Fruit fly (Drosophila melanogaster): Measurements from ENCODE around the gene CG5149.
A peak's percentile ranks its signal among the peaks of the same experiment; 100 is the strongest.

CG5149 gene

dm6 chr2L:7433957-7434736 lies 46.1 kb upstream of the CG5149 start (continued):
- TF ChIP-seq crp (GFP tag; optimal IDR thresholded peaks at IDR 0.05), result peak in 1 of 2 experiments; percentile 2
- peak; percentile 82 for TF ChIP-seq CG9727 (GFP tag; optimal IDR thresholded peaks at IDR 0.05)
- no peak for TF ChIP-seq TFAM (GFP tag; optimal IDR thresholded peaks at IDR 0.05)
- no peak for TF ChIP-seq CkIIα-i1 (GFP tag; IDR thresholded peaks at IDR 0.05)
- TF ChIP-seq CG11247 (GFP tag; IDR thresholded peaks at IDR 0.05), result peak; percentile 83
- TF ChIP-seq CG12071 (GFP tag; optimal IDR thresholded peaks at IDR 0.05), result peak; percentile 0
- TF ChIP-seq Trl (optimal IDR thresholded peaks at IDR 0.05), result no peak
- no peak for TF ChIP-seq Trl (GFP tag; optimal IDR thresholded peaks at IDR 0.05)
- TF ChIP-seq CG11093 (GFP tag; IDR thresholded peaks at IDR 0.05), result 0 out of 3 replicates have a peak, but pooled peaks have one; percentile 46
- no peak for TF ChIP-seq MESR4 (GFP tag; optimal IDR thresholded peaks at IDR 0.05)
- TF ChIP-seq CG16813 (GFP tag; IDR thresholded peaks at IDR 0.05; ENCODE audit: partially characterized antibody), result no peak
- peak; percentile 85 for TF ChIP-seq H2.0 (GFP tag; IDR thresholded peaks at IDR 0.05)
- TF ChIP-seq oc (tag; optimal IDR thresholded peaks at IDR 0.05), result peak; percentile 48
- peak; percentile 89 for TF ChIP-seq CG8924 (tag; optimal IDR thresholded peaks at IDR 0.05)
- no peak for TF ChIP-seq zf30C (GFP tag; optimal IDR thresholded peaks at IDR 0.05)
- TF ChIP-seq schlank (tag; optimal IDR thresholded peaks at IDR 0.05), result peak; percentile 83
- TF ChIP-seq ewg (GFP tag; optimal IDR thresholded peaks at IDR 0.05), result peak; percentile 25
- TF ChIP-seq CG13287 (GFP tag; IDR thresholded peaks at IDR 0.05; ENCODE audit: partially characterized antibody), result no peak
- no peak for TF ChIP-seq Neu2 (GFP tag; optimal IDR thresholded peaks at IDR 0.05; ENCODE audit: borderline replicate concordance)
- peak; percentile 55 for TF ChIP-seq Dip3 (GFP tag; optimal IDR thresholded peaks at IDR 0.05)
- TF ChIP-seq Chrac-16 (GFP tag; optimal IDR thresholded peaks at IDR 0.05), result peak; percentile 22
- TF ChIP-seq CG14860 (GFP tag; IDR thresholded peaks at IDR 0.05; ENCODE audit: partially characterized antibody), result no peak
- TF ChIP-seq fu2 (GFP tag; optimal IDR thresholded peaks at IDR 0.05), result no peak
- TF ChIP-seq odd (GFP tag; optimal IDR thresholded peaks at IDR 0.05), result peak; percentile 41
- TF ChIP-seq CG30403 (GFP tag; optimal IDR thresholded peaks at IDR 0.05), result peak; percentile 42
- TF ChIP-seq CG7357 (GFP tag; IDR thresholded peaks at IDR 0.05), result no peak
- TF ChIP-seq CG10209 (GFP tag; optimal IDR thresholded peaks at IDR 0.05), result peak; percentile 78
- TF ChIP-seq Dll (GFP tag; IDR thresholded peaks at IDR 0.05; ENCODE audit: partially characterized antibody), result no peak
- TF ChIP-seq CG15696 (tag; optimal IDR thresholded peaks at IDR 0.05), result peak; percentile 2
- TF ChIP-seq CG13424 (tag; optimal IDR thresholded peaks at IDR 0.05), result peak; percentile 75
- TF ChIP-seq CG10979 (tag; optimal IDR thresholded peaks at IDR 0.05), result peak; percentile 30
- TF ChIP-seq CG3281 (GFP tag; optimal IDR thresholded peaks at IDR 0.05), result peak; percentile 74
- no peak for TF ChIP-seq Lhr (GFP tag; optimal IDR thresholded peaks at IDR 0.05)
- no peak for TF ChIP-seq maf-S (GFP tag; optimal IDR thresholded peaks at IDR 0.05)
- no peak for TF ChIP-seq pros (GFP tag; optimal IDR thresholded peaks at IDR 0.05)
- TF ChIP-seq Pdp1 (GFP tag; optimal IDR thresholded peaks at IDR 0.05), result peak; percentile 14 to 31
- TF ChIP-seq ranshi (GFP tag; IDR thresholded peaks at IDR 0.05), result peak; percentile 85
- TF ChIP-seq CG9609 (GFP tag; optimal IDR thresholded peaks at IDR 0.05), result no peak
- TF ChIP-seq CG8290 (GFP tag; optimal IDR thresholded peaks at IDR 0.05), result no peak
- peak in 1 of 2 experiments; percentile 88 for TF ChIP-seq CG8290 (tag; optimal IDR thresholded peaks at IDR 0.05)
- TF ChIP-seq pita (GFP tag; optimal IDR thresholded peaks at IDR 0.05), result no peak
- peak; percentile 59 for TF ChIP-seq scrt (GFP tag; optimal IDR thresholded peaks at IDR 0.05)
- TF ChIP-seq Awh (GFP tag; IDR thresholded peaks at IDR 0.05), result 0 out of 2 replicates have a peak, but pooled peaks have one; percentile 35
- peak; percentile 3 for TF ChIP-seq emc (GFP tag; optimal IDR thresholded peaks at IDR 0.05)
- no peak for TF ChIP-seq Spps (tag; optimal IDR thresholded peaks at IDR 0.05)
- no peak for TF ChIP-seq CG4360 (GFP tag; IDR thresholded peaks at IDR 0.05)
- TF ChIP-seq CG2678 (tag; optimal IDR thresholded peaks at IDR 0.05), result peak; percentile 85
- TF ChIP-seq Ptx1 (GFP tag; IDR thresholded peaks at IDR 0.05), result peak; percentile 87
- TF ChIP-seq CG30020 (tag; optimal IDR thresholded peaks at IDR 0.05), result no peak

All from whole organism, embryonic.